Worm (Caenorhabditis elegans): ENCODE data around the gene fbxb-31.

DNA sequence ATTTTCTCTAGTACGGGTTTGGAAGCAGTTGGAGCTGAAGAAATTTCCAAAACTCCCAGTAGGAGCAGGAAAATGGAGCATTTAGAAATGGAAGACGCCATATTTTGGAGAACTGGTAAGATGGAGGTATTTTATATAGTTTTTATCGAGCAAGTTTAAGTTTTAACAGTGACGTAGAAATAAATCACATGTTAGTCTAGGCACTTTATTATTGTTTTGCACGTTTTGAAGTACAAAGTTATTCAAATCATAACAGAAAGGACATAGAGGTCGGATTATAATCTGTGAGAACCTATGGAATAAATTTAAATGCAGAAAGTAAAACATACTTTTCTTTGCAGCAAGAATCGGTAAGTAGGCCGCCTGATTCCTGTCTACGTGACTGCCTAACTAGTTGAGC is 24.7 kb upstream of the fbxb-31 start, which contains the start of gene F19B10.6:
- TF ChIP-seq ref-1 (GFP tag; conservative IDR thresholded peaks at IDR 0.05) = no peak
- TF ChIP-seq med-1 (GFP tag; optimal IDR thresholded peaks at IDR 0.05; ENCODE audit: insufficient read depth) = no peak
- no peak for TF ChIP-seq flt-1 (GFP tag; IDR thresholded peaks at IDR 0.05)
- no peak for TF ChIP-seq ztf-23 (GFP tag; IDR thresholded peaks at IDR 0.05)
- no peak for TF ChIP-seq tab-1 (GFP tag; IDR thresholded peaks at IDR 0.05)
- TF ChIP-seq klf-2 (GFP tag; conservative IDR thresholded peaks at IDR 0.05) = no peak
- no peak for TF ChIP-seq cog-1 (tag; optimal IDR thresholded peaks at IDR 0.05)
